Fruit fly (Drosophila melanogaster) whole organism, prepupa: ENCODE measurements around the gene Tailor.

Experiments
- Blimp-1 ChIP-seq: fragments of 200-800 bp; sonication (Bioruptor generic); optimal IDR thresholded peaks from 3 replicates; lab custom pipeline; 2017; ENCODE audit warnings: missing biosample characterization, missing genetic modification characterization, mild to moderate bottlenecking, moderate library complexity, missing genetic modification reagents
- CG10669 ChIP-seq: fragments of 200-800 bp; sonication (Bioruptor generic); optimal IDR thresholded peaks from 3 replicates; lab custom pipeline; 2018; ENCODE audit warnings: missing biosample characterization, mild to moderate bottlenecking, missing genetic modification characterization, moderate library complexity
- CG11294 ChIP-seq: fragments of 200-800 bp; sonication (Bioruptor generic); IDR thresholded peaks from 2 replicates; pipeline ENCODE4 v1.3.6; 2022; ENCODE audit warnings: missing biosample characterization, missing genetic modification characterization
- CG11762 ChIP-seq: fragments of 200-800 bp; sonication (Bioruptor generic); optimal IDR thresholded peaks from 3 replicates; lab custom pipeline; 2016; ENCODE audit warnings: missing biosample characterization, missing genetic modification characterization; ENCODE audit not compliant: insufficient read depth
- CG11902 ChIP-seq: fragments of 200-800 bp; sonication (Bioruptor generic); optimal IDR thresholded peaks from 3 replicates; lab custom pipeline; 2016; ENCODE audit warnings: missing biosample characterization, missing genetic modification characterization
- CG15336 ChIP-seq: fragments of 200-800 bp; sonication (Bioruptor generic); IDR thresholded peaks from 2 replicates; pipeline ENCODE4 v1.3.6; 2022; ENCODE audit warnings: missing biosample characterization, missing genetic modification characterization
- CG1621 ChIP-seq: fragments of 200-800 bp; sonication (Bioruptor generic); optimal IDR thresholded peaks from 3 replicates; lab custom pipeline; 2018; ENCODE audit warnings: missing biosample characterization, mild to moderate bottlenecking, missing genetic modification characterization
- CG3032 ChIP-seq: fragments of 200-800 bp; optimal IDR thresholded peaks from 2 replicates; lab custom pipeline; 2019; ENCODE audit warnings: missing biosample characterization, mild to moderate bottlenecking, missing genetic modification characterization, moderate library complexity
- CG31627 ChIP-seq: fragments of 200-800 bp; sonication (Bioruptor generic); optimal IDR thresholded peaks from 3 replicates; lab custom pipeline; 2016; ENCODE audit warnings: missing biosample characterization, missing genetic modification characterization
- CG32006 ChIP-seq: fragments of 200-800 bp; sonication (Bioruptor generic); optimal IDR thresholded peaks from 3 replicates; lab custom pipeline; 2017; ENCODE audit warnings: missing biosample characterization, mild to moderate bottlenecking, missing genetic modification characterization
- CG34406 ChIP-seq: fragments of 200-800 bp; sonication (Bioruptor generic); optimal IDR thresholded peaks from 3 replicates; lab custom pipeline; 2016; ENCODE audit warnings: missing biosample characterization, missing genetic modification characterization
- CG3919 ChIP-seq: fragments of 200-800 bp; sonication (Bioruptor generic); optimal IDR thresholded peaks from 3 replicates; lab custom pipeline; 2016; ENCODE audit warnings: missing biosample characterization, missing genetic modification characterization
- CG4318 ChIP-seq: fragments of 200-800 bp; sonication (Bioruptor generic); optimal IDR thresholded peaks from 3 replicates; lab custom pipeline; 2017; ENCODE audit warnings: missing biosample characterization, mild to moderate bottlenecking, missing genetic modification characterization
- CG6163 ChIP-seq: fragments of 200-800 bp; sonication (Bioruptor generic); IDR thresholded peaks from 3 replicates; pipeline ENCODE4 v1.3.6; 2022; ENCODE audit warnings: missing biosample characterization, missing genetic modification characterization
- CG6276 ChIP-seq: fragments of 200-800 bp; sonication (Bioruptor generic); optimal IDR thresholded peaks from 2 replicates; lab custom pipeline; 2017; ENCODE audit warnings: missing biosample characterization, mild to moderate bottlenecking, missing genetic modification characterization
- CG6792 ChIP-seq: fragments of 200-800 bp; sonication (Bioruptor generic); optimal IDR thresholded peaks from 3 replicates; lab custom pipeline; 2016; ENCODE audit warnings: missing biosample characterization, missing genetic modification characterization
- CG6808 ChIP-seq: fragments of 200-800 bp; sonication (Bioruptor generic); optimal IDR thresholded peaks from 3 replicates; lab custom pipeline; 2017; ENCODE audit warnings: missing biosample characterization, missing genetic modification characterization, mild to moderate bottlenecking, moderate library complexity, missing genetic modification reagents
- CG7368 ChIP-seq: fragments of 200-800 bp; sonication (Bioruptor generic); optimal IDR thresholded peaks from 3 replicates; lab custom pipeline; 2016; ENCODE audit warnings: missing biosample characterization, missing genetic modification characterization
- CG8119 ChIP-seq: fragments of 200-800 bp; sonication (Bioruptor generic); IDR thresholded peaks from 3 replicates; pipeline ENCODE4 v1.3.6; 2022; ENCODE audit warnings: missing biosample characterization, missing genetic modification characterization
- CG8319 ChIP-seq: fragments of 200-800 bp; sonication (Bioruptor generic); optimal IDR thresholded peaks from 3 replicates; lab custom pipeline; 2016; ENCODE audit warnings: missing biosample characterization, missing genetic modification characterization
- CG8632 ChIP-seq: fragments of 200-800 bp; sonication (Bioruptor generic); optimal IDR thresholded peaks from 3 replicates; lab custom pipeline; 2016; ENCODE audit warnings: missing biosample characterization, missing genetic modification characterization
- CG9139 ChIP-seq: fragments of 200-800 bp; sonication (Bioruptor generic); optimal IDR thresholded peaks from 3 replicates; lab custom pipeline; 2017; ENCODE audit warnings: missing biosample characterization, mild to moderate bottlenecking, missing genetic modification characterization
- Eip75B ChIP-seq: fragments of 200-800 bp; sonication (Bioruptor generic); optimal IDR thresholded peaks from 3 replicates; lab custom pipeline; 2016; ENCODE audit warnings: missing biosample characterization, missing genetic modification characterization
- Eip78C ChIP-seq: fragments of 200-800 bp; sonication (Bioruptor generic); peaks from one replicate; lab custom pipeline; 2016; ENCODE audit warnings: missing biosample characterization, missing genetic modification characterization
- Eip93F ChIP-seq: fragments of 200-800 bp; sonication (Bioruptor generic); optimal IDR thresholded peaks from 2 replicates; lab custom pipeline; 2016; ENCODE audit warnings: missing biosample characterization, mild to moderate bottlenecking, missing genetic modification characterization
- Gug ChIP-seq: fragments of 200-800 bp; sonication (Bioruptor generic); IDR thresholded peaks from 2 replicates; pipeline ENCODE4 v1.3.6; 2022; ENCODE audit warnings: missing biosample characterization, missing genetic modification characterization
- Hr38 ChIP-seq: sonication (Bioruptor generic); optimal IDR thresholded peaks from 2 replicates; lab custom pipeline; 2016; ENCODE audit warnings: missing biosample characterization, missing genetic modification characterization
- Hr39 ChIP-seq: fragments of 200-800 bp; sonication (Bioruptor generic); optimal IDR thresholded peaks from 2 replicates; lab custom pipeline; 2016; ENCODE audit warnings: missing biosample characterization, missing genetic modification characterization
- Lpt ChIP-seq: fragments of 200-800 bp; sonication (Bioruptor generic); optimal IDR thresholded peaks from 3 replicates; lab custom pipeline; 2016; ENCODE audit warnings: missing biosample characterization, missing genetic modification characterization
- Met ChIP-seq: fragments of 200-800 bp; sonication (Bioruptor generic); optimal IDR thresholded peaks from 3 replicates; lab custom pipeline; 2016; ENCODE audit warnings: missing biosample characterization, missing genetic modification characterization
- OdsH ChIP-seq: fragments of 200-800 bp; sonication (Bioruptor generic); optimal IDR thresholded peaks from 3 replicates; lab custom pipeline; 2016; ENCODE audit warnings: missing biosample characterization, missing genetic modification characterization
- Smox ChIP-seq: fragments of 200-800 bp; sonication (Bioruptor generic); optimal IDR thresholded peaks from 3 replicates; lab custom pipeline; 2016; ENCODE audit warnings: missing biosample characterization, missing genetic modification characterization
- Sox102F ChIP-seq: fragments of 200-800 bp; sonication (Bioruptor generic); optimal IDR thresholded peaks from 2 replicates; lab custom pipeline; 2016; ENCODE audit warnings: missing biosample characterization, mild to moderate bottlenecking, missing genetic modification characterization
- Sox14 ChIP-seq: fragments of 200-800 bp; sonication (Bioruptor generic); optimal IDR thresholded peaks from 3 replicates; lab custom pipeline; 2016; ENCODE audit warnings: missing biosample characterization, missing genetic modification characterization
- Sox15 ChIP-seq: fragments of 200-800 bp; sonication (Bioruptor generic); optimal IDR thresholded peaks from 3 replicates; lab custom pipeline; 2016; ENCODE audit warnings: missing biosample characterization, missing genetic modification characterization
- achi ChIP-seq: fragments of 200-800 bp; sonication (Bioruptor generic); optimal IDR thresholded peaks from 3 replicates; lab custom pipeline; 2016; ENCODE audit warnings: missing biosample characterization, missing genetic modification characterization
- acj6 ChIP-seq: fragments of 200-800 bp; sonication (Bioruptor generic); optimal IDR thresholded peaks from 3 replicates; lab custom pipeline; 2016; ENCODE audit warnings: missing biosample characterization, missing genetic modification characterization
- dac ChIP-seq: fragments of 200-800 bp; sonication (Bioruptor generic); optimal IDR thresholded peaks from 2 replicates; lab custom pipeline; 2017; ENCODE audit warnings: missing biosample characterization, mild to moderate bottlenecking, missing genetic modification characterization
- dsx ChIP-seq: fragments of 200-800 bp; optimal IDR thresholded peaks from 3 replicates; lab custom pipeline; 2019; ENCODE audit warnings: missing biosample characterization, mild to moderate bottlenecking, missing genetic modification characterization, moderate library complexity; ENCODE audit not compliant: poor library complexity, severe bottlenecking
- eg ChIP-seq: fragments of 200-800 bp; sonication (Bioruptor generic); IDR thresholded peaks from 3 replicates; pipeline ENCODE4 v1.3.6; 2022; ENCODE audit warnings: missing biosample characterization, missing genetic modification characterization
- fd59A ChIP-seq: fragments of 200-800 bp; sonication (Bioruptor generic); optimal IDR thresholded peaks from 2 replicates; lab custom pipeline; 2017; ENCODE audit warnings: missing biosample characterization, mild to moderate bottlenecking, missing genetic modification characterization, missing genetic modification reagents
- fd85E ChIP-seq: fragments of 200-800 bp; sonication (Bioruptor generic); optimal IDR thresholded peaks from 3 replicates; lab custom pipeline; 2016; ENCODE audit warnings: missing biosample characterization, missing genetic modification characterization
- fkh ChIP-seq: fragments of 200-800 bp; sonication (Bioruptor generic); optimal IDR thresholded peaks from 3 replicates; lab custom pipeline; 2017; ENCODE audit warnings: missing biosample characterization, mild to moderate bottlenecking, missing genetic modification characterization, moderate library complexity
- lz ChIP-seq: fragments of 200-800 bp; sonication (Bioruptor generic); optimal IDR thresholded peaks from 3 replicates; lab custom pipeline; 2016; ENCODE audit warnings: missing biosample characterization, missing genetic modification characterization
- net ChIP-seq: fragments of 200-800 bp; sonication (Bioruptor generic); optimal IDR thresholded peaks from 3 replicates; lab custom pipeline; 2016; ENCODE audit warnings: missing biosample characterization, missing genetic modification characterization
- salr ChIP-seq, 2 experiments: fragments of 200-800 bp; sonication (Bioruptor generic); optimal IDR thresholded peaks; 3 replicates each; lab custom pipeline; 2016 to 2018; ENCODE audit warnings: missing biosample characterization in 2 of 2, missing genetic modification characterization in 2 of 2, mild to moderate bottlenecking in 1 of 2
- spab ChIP-seq: fragments of 200-800 bp; sonication (Bioruptor generic); optimal IDR thresholded peaks from 2 replicates; lab custom pipeline; 2017; ENCODE audit warnings: missing biosample characterization, mild to moderate bottlenecking, missing genetic modification characterization, missing genetic modification reagents
- ss ChIP-seq, 2 experiments: fragments of 200-800 bp; sonication (Bioruptor generic); optimal IDR thresholded peaks; 2 replicates in 1 of 2; 3 replicates in 1 of 2; lab custom pipeline; 2017 to 2018; ENCODE audit warnings: mild to moderate bottlenecking in 2 of 2, missing biosample characterization in 2 of 2, missing genetic modification characterization in 2 of 2, moderate library complexity in 1 of 2
- svp ChIP-seq: fragments of 200-800 bp; sonication (Bioruptor generic); peaks from one replicate; lab custom pipeline; 2016; ENCODE audit warnings: missing biosample characterization, missing genetic modification characterization

Tailor gene

dm6 chr3R:7091904-7092303, 6.0 kb upstream of the Tailor start:
- TF ChIP-seq Eip78C (GFP tag; lab: Kevin White, UChicago), result peak; percentile 58
- no peak for TF ChIP-seq CG8119
- TF ChIP-seq CG8632 (GFP tag; lab: Kevin White, UChicago), result no peak
- TF ChIP-seq Sox14 (GFP tag; lab: Kevin White, UChicago), result no peak
- TF ChIP-seq CG3919 (GFP tag; lab: Kevin White, UChicago), result no peak
- TF ChIP-seq, all 60 proteins: peak for 1

dm6 chr3R:7090337-7090830, 4.5 kb upstream of the Tailor start:
- TF ChIP-seq achi (GFP tag; lab: Kevin White, UChicago) (no peak), CG11902 (GFP tag; lab: Kevin White, UChicago) (no peak), CG8632 (GFP tag; lab: Kevin White, UChicago) (peak; percentile 8), svp (GFP tag; lab: Kevin White, UChicago) (peak; percentile 52), Blimp-1 (GFP tag; lab: Kevin White, UChicago) (no peak), Eip75B (GFP tag; lab: Kevin White, UChicago) (no peak), Hr38 (GFP tag; lab: Kevin White, UChicago) (no peak), Lpt (GFP tag; lab: Kevin White, UChicago) (no peak), Gug (GFP tag; lab: Robert Waterston, UW) (no peak), CG34406 (GFP tag; lab: Kevin White, UChicago) (peak; percentile 16), ss (GFP tag; optimal IDR thresholded peaks at IDR 0.05; lab: Kevin White, UChicago) (peak in 1 of 2 experiments; percentile 12), CG9139 (GFP tag; lab: Kevin White, UChicago) (no peak), CG11762 (GFP tag; lab: Kevin White, UChicago) (no peak), eg (GFP tag; lab: Robert Waterston, UW) (peak; percentile 34; the same call in 1 of the 3 replicates), Hr39 (no peak), CG8119 (peak; percentile 35; the same call in 2 of the 3 replicates), CG3032 (tag; lab: Kevin White, UChicago) (peak; percentile 4), dsx (no peak), net (GFP tag; lab: Kevin White, UChicago) (no peak), Sox14 (GFP tag; lab: Kevin White, UChicago) (peak; percentile 6), spab (GFP tag; lab: Kevin White, UChicago) (no peak), fkh (GFP tag; lab: Kevin White, UChicago) (no peak), CG1621 (tag; lab: Kevin White, UChicago) (peak; percentile 13), fd85E (GFP tag; lab: Kevin White, UChicago) (no peak), CG15336 (GFP tag; lab: Robert Waterston, UW) (no peak), CG6276 (no peak), CG4318 (GFP tag; lab: Kevin White, UChicago) (no peak), CG3919 (GFP tag; lab: Kevin White, UChicago) (peak; percentile 33), dac (no peak), lz (GFP tag; lab: Kevin White, UChicago) (peak; percentile 1), Sox102F (GFP tag; lab: Kevin White, UChicago) (no peak), CG6792 (no peak), CG31627 (GFP tag; lab: Kevin White, UChicago) (no peak), Eip78C (GFP tag; lab: Kevin White, UChicago) (peak; percentile 68), CG32006 (GFP tag; lab: Kevin White, UChicago) (no peak), CG11294 (GFP tag; lab: Robert Waterston, UW) (no peak), Met (GFP tag; lab: Kevin White, UChicago) (peak; percentile 28), Smox (GFP tag; lab: Kevin White, UChicago) (no peak), fd59A (GFP tag; lab: Kevin White, UChicago) (no peak), CG10669 (GFP tag; lab: Kevin White, UChicago) (no peak), CG7368 (GFP tag; lab: Kevin White, UChicago) (no peak), salr (GFP tag; optimal IDR thresholded peaks at IDR 0.05; lab: Kevin White, UChicago) (peak in 1 of 2 experiments; percentile 3), CG8319 (GFP tag; lab: Kevin White, UChicago) (no peak), Sox15 (GFP tag; lab: Kevin White, UChicago) (no peak), OdsH (GFP tag; lab: Kevin White, UChicago) (no peak), acj6 (GFP tag; lab: Kevin White, UChicago) (no peak), Eip93F (no peak), CG6163 (GFP tag; lab: Robert Waterston, UW) (0 out of 3 replicates have a peak, but pooled peaks have one; percentile 7), CG6808 (GFP tag; lab: Kevin White, UChicago) (no peak)
